Worm (Caenorhabditis elegans) whole organism, L1 larva: Measurements from ENCODE around the gene inpp-4B.

Experiments used
- C04F5.9 ChIP-seq: sonication (generic microtip); optimal IDR thresholded peaks from 2 replicates; lab custom pipeline; 2016; ENCODE audit warnings: missing genetic modification characterization, missing compliant biosample characterization
- C16A3.4 ChIP-seq: fragments of 150-350 bp; optimal IDR thresholded peaks from 2 replicates; lab custom pipeline; 2014; ENCODE audit warnings: missing biosample characterization, missing genetic modification characterization
- F16B12.6 ChIP-seq: fragments of 150-350 bp; optimal IDR thresholded peaks from 2 replicates; lab custom pipeline; 2014; ENCODE audit warnings: missing biosample characterization, missing genetic modification characterization
- aha-1 ChIP-seq: fragments of 150-350 bp; optimal IDR thresholded peaks from 2 replicates; lab custom pipeline; 2014; ENCODE audit warnings: missing biosample characterization, missing genetic modification characterization
- alr-1 ChIP-seq: fragments of 200-800 bp; sonication (Bioruptor generic); optimal IDR thresholded peaks from 2 replicates; lab custom pipeline; 2018; ENCODE audit warnings: borderline replicate concordance, mild to moderate bottlenecking, missing genetic modification characterization, missing compliant biosample characterization
- aly-2 ChIP-seq: fragments of 150-350 bp; optimal IDR thresholded peaks from 2 replicates; lab custom pipeline; 2014; ENCODE audit warnings: missing biosample characterization, missing genetic modification characterization
- ama-1 ChIP-seq: fragments of 150-350 bp; optimal IDR thresholded peaks from 2 replicates; lab custom pipeline; 2014
- blmp-1 ChIP-seq: fragments of 150-350 bp; optimal IDR thresholded peaks from 2 replicates; lab custom pipeline; 2014; ENCODE audit warnings: missing biosample characterization, missing genetic modification characterization
- ces-1 ChIP-seq: fragments of 150-350 bp; optimal IDR thresholded peaks from 2 replicates; lab custom pipeline; 2014; ENCODE audit warnings: missing biosample characterization, missing genetic modification reagents, missing genetic modification characterization
- efl-3 ChIP-seq: fragments of 200-800 bp; sonication (Bioruptor generic); optimal IDR thresholded peaks from 2 replicates; lab custom pipeline; 2018; ENCODE audit warnings: mild to moderate bottlenecking, missing genetic modification characterization, missing compliant biosample characterization
- egl-13 ChIP-seq: sonication (generic microtip); optimal IDR thresholded peaks from 2 replicates; lab custom pipeline; 2016; ENCODE audit warnings: missing genotype, missing genetic modification reagents, missing genetic modification characterization, missing compliant biosample characterization
- egl-27 ChIP-seq, 2 experiments: fragments of 150-350 bp in 1 of 2; sonication (generic microtip); optimal IDR thresholded peaks; 3 replicates each; lab custom pipeline; 2017 to 2018; ENCODE audit warnings: missing biosample characterization in 2 of 2, missing genetic modification characterization in 2 of 2, missing genetic modification reagents in 2 of 2
- elt-2 ChIP-seq: sonication (generic microtip); optimal IDR thresholded peaks from 2 replicates; lab custom pipeline; 2016; ENCODE audit warnings: missing genetic modification characterization, mild to moderate bottlenecking, inconsistent platforms, missing compliant biosample characterization, missing genetic modification reagents
- elt-3 ChIP-seq, 6 experiments: fragments of 150-350 bp in 1 of 6; sonication (generic microtip); optimal IDR thresholded peaks; 2 replicates each; lab custom pipeline; 2017 to 2018; ENCODE audit warnings: missing biosample characterization in 6 of 6, missing genetic modification characterization in 6 of 6, inconsistent platforms in 1 of 6
- fkh-4 ChIP-seq: sonication (generic microtip); optimal IDR thresholded peaks from 2 replicates; lab custom pipeline; 2016; ENCODE audit warnings: missing compliant biosample characterization, missing genetic modification characterization, borderline replicate concordance
- fos-1 ChIP-seq: fragments of 150-350 bp; optimal IDR thresholded peaks from 2 replicates; lab custom pipeline; 2014; ENCODE audit warnings: missing biosample characterization, missing genetic modification characterization
- hlh-4 ChIP-seq: sonication (generic microtip); optimal IDR thresholded peaks from 2 replicates; lab custom pipeline; 2016; ENCODE audit warnings: mild to moderate bottlenecking, missing genetic modification characterization, missing compliant biosample characterization
- hpl-2 ChIP-seq: fragments of 150-350 bp; optimal IDR thresholded peaks from 2 replicates; lab custom pipeline; 2014; ENCODE audit warnings: missing biosample characterization, missing genetic modification reagents, missing genetic modification characterization
- isw-1 ChIP-seq: fragments of 200-800 bp; sonication (Bioruptor generic); IDR thresholded peaks from 2 replicates; pipeline ENCODE4 v1.3.6; 2022; ENCODE audit warnings: missing genetic modification characterization, missing compliant biosample characterization
- lin-14 ChIP-seq: fragments of 200-800 bp; sonication (Bioruptor generic); optimal IDR thresholded peaks from 2 replicates; lab custom pipeline; 2018; ENCODE audit warnings: mild to moderate bottlenecking, missing genetic modification characterization, moderate library complexity, missing compliant biosample characterization
- lin-35 ChIP-seq, 2 experiments: fragments of 150-350 bp; optimal IDR thresholded peaks; 2 replicates each; lab custom pipeline; 2014; ENCODE audit warnings: missing biosample characterization in 2 of 2, missing genetic modification characterization in 2 of 2, missing genetic modification reagents in 2 of 2
- lsy-2 ChIP-seq, 2 experiments: fragments of 150-350 bp; optimal IDR thresholded peaks; 2 replicates each; lab custom pipeline; 2014; ENCODE audit warnings: missing biosample characterization in 2 of 2, missing genetic modification characterization in 2 of 2
- mab-9 ChIP-seq: fragments of 200-800 bp; sonication (Bioruptor generic); IDR thresholded peaks from 2 replicates; pipeline ENCODE4 v1.3.6; 2022; ENCODE audit warnings: missing genetic modification reagents, missing genetic modification characterization, missing compliant biosample characterization
- mdl-1 ChIP-seq, 2 experiments: fragments of 150-350 bp; optimal IDR thresholded peaks; 2 replicates each; lab custom pipeline; 2014 to 2017; ENCODE audit warnings: missing biosample characterization in 2 of 2, missing genetic modification characterization in 2 of 2, inconsistent platforms in 1 of 2
- mef-2 ChIP-seq: fragments of 150-350 bp; optimal IDR thresholded peaks from 2 replicates; lab custom pipeline; 2014; ENCODE audit warnings: missing biosample characterization, missing genetic modification characterization
- nhr-11 ChIP-seq: fragments of 150-350 bp; optimal IDR thresholded peaks from 2 replicates; lab custom pipeline; 2014; ENCODE audit warnings: missing biosample characterization, missing genetic modification characterization
- nhr-237 ChIP-seq: fragments of 150-350 bp; optimal IDR thresholded peaks from 2 replicates; lab custom pipeline; 2014; ENCODE audit warnings: missing biosample characterization, missing genetic modification characterization
- nhr-28 ChIP-seq: fragments of 150-350 bp; optimal IDR thresholded peaks from 2 replicates; lab custom pipeline; 2014; ENCODE audit warnings: missing biosample characterization, missing genetic modification characterization
- nhr-47 ChIP-seq: sonication (generic microtip); optimal IDR thresholded peaks from 2 replicates; lab custom pipeline; 2016; ENCODE audit warnings: mild to moderate bottlenecking, missing genetic modification characterization, moderate library complexity, missing compliant biosample characterization
- nhr-71 ChIP-seq: sonication (generic microtip); optimal IDR thresholded peaks from 2 replicates; lab custom pipeline; 2016; ENCODE audit warnings: mild to moderate bottlenecking, missing genetic modification characterization, moderate library complexity, missing compliant biosample characterization
- nhr-76 ChIP-seq: sonication (generic microtip); optimal IDR thresholded peaks from 2 replicates; lab custom pipeline; 2017; ENCODE audit warnings: missing biosample characterization, missing genetic modification characterization
- nhr-84 ChIP-seq: sonication (generic microtip); optimal IDR thresholded peaks from 2 replicates; lab custom pipeline; 2017; ENCODE audit warnings: missing biosample characterization, missing genetic modification characterization
- nhr-85 ChIP-seq: sonication (generic microtip); peaks from one replicate; lab custom pipeline; 2016; ENCODE audit warnings: missing genetic modification characterization, inconsistent platforms, missing compliant biosample characterization
- pqm-1 ChIP-seq: sonication (generic microtip); optimal IDR thresholded peaks from 3 replicates; lab custom pipeline; 2017; ENCODE audit warnings: missing biosample characterization, missing genetic modification characterization
- rnt-1 ChIP-seq: sonication (generic microtip); optimal IDR thresholded peaks from 2 replicates; lab custom pipeline; 2016; ENCODE audit warnings: mild to moderate bottlenecking, missing genetic modification characterization, moderate library complexity, missing compliant biosample characterization
- skn-1 ChIP-seq: fragments of 150-350 bp; optimal IDR thresholded peaks from 2 replicates; lab custom pipeline; 2014; ENCODE audit warnings: missing biosample characterization, missing genetic modification characterization
- sox-4 ChIP-seq: sonication (generic microtip); optimal IDR thresholded peaks from 2 replicates; lab custom pipeline; 2016; ENCODE audit warnings: missing genetic modification characterization, missing compliant biosample characterization
- tbx-2 ChIP-seq: sonication (generic microtip); optimal IDR thresholded peaks from 2 replicates; lab custom pipeline; 2016; ENCODE audit warnings: missing genetic modification characterization, missing compliant biosample characterization
- unc-98 ChIP-seq: fragments of 200-800 bp; sonication (Bioruptor generic); IDR thresholded peaks from 2 replicates; pipeline ENCODE4 v1.3.6; 2022; ENCODE audit warnings: missing genetic modification characterization, missing compliant biosample characterization
- zip-4 ChIP-seq: fragments of 200-800 bp; sonication (Bioruptor generic); optimal IDR thresholded peaks from 2 replicates; lab custom pipeline; 2018; ENCODE audit warnings: mild to moderate bottlenecking, missing genetic modification characterization, moderate library complexity, missing compliant biosample characterization
- ztf-11 ChIP-seq, 2 experiments: sonication (generic microtip); optimal IDR thresholded peaks; 2 replicates each; lab custom pipeline; 2016 to 2017; ENCODE audit warnings: missing genetic modification characterization in 2 of 2, missing biosample characterization in 1 of 2, missing compliant biosample characterization in 1 of 2

The inpp-4B gene

ce11 chrIII:10214540-10214979, 52.1 kb downstream of the inpp-4B start (continued):
- TF ChIP-seq C04F5.9 (tag; lab: Kevin White, UChicago) (peak; percentile 59), egl-27 (tag; optimal IDR thresholded peaks at IDR 0.05; lab: Kevin White, UChicago) (no peak), ztf-11 (tag; optimal IDR thresholded peaks at IDR 0.05; lab: Kevin White, UChicago) (peak in 1 of 2 experiments; percentile 22), lin-14 (peak; percentile 24), unc-98 (GFP tag; lab: Robert Waterston, UW) (no peak; the same call in 1 of the 2 replicates), nhr-28 (tag; lab: Kevin White, UChicago) (no peak), efl-3 (GFP tag; lab: Kevin White, UChicago) (no peak), fkh-4 (tag; lab: Kevin White, UChicago) (no peak), lsy-2 (tag; optimal IDR thresholded peaks at IDR 0.05; lab: Kevin White, UChicago) (peak; percentile 5 to 34), ces-1 (GFP tag; lab: Kevin White, UChicago) (no peak), egl-13 (tag; lab: Kevin White, UChicago) (no peak), fos-1 (tag; lab: Kevin White, UChicago) (no peak), skn-1 (tag; lab: Kevin White, UChicago) (no peak), aha-1 (tag; lab: Kevin White, UChicago) (no peak), nhr-84 (no peak), sox-4 (no peak), ama-1 (peak; percentile 86), hlh-4 (tag; lab: Kevin White, UChicago) (no peak), isw-1 (no peak), nhr-76 (tag; lab: Kevin White, UChicago) (no peak), elt-3 (tag; optimal IDR thresholded peaks at IDR 0.05; lab: Kevin White, UChicago) (no peak), aly-2 (tag; lab: Kevin White, UChicago) (peak; percentile 99), nhr-71 (peak; percentile 75), mab-9 (no peak), blmp-1 (no peak), hpl-2 (GFP tag; lab: Kevin White, UChicago) (peak; percentile 46), nhr-11 (tag; lab: Kevin White, UChicago) (no peak), tbx-2 (tag; lab: Kevin White, UChicago) (peak; percentile 49), pqm-1 (no peak), nhr-85 (tag; lab: Kevin White, UChicago) (peak; percentile 4), elt-2 (tag; lab: Kevin White, UChicago) (peak; percentile 60), rnt-1 (tag; lab: Kevin White, UChicago) (peak; percentile 48), C16A3.4 (tag; lab: Kevin White, UChicago) (no peak), F16B12.6 (tag; lab: Kevin White, UChicago) (no peak), nhr-237 (tag; lab: Kevin White, UChicago) (no peak)

DNA sequence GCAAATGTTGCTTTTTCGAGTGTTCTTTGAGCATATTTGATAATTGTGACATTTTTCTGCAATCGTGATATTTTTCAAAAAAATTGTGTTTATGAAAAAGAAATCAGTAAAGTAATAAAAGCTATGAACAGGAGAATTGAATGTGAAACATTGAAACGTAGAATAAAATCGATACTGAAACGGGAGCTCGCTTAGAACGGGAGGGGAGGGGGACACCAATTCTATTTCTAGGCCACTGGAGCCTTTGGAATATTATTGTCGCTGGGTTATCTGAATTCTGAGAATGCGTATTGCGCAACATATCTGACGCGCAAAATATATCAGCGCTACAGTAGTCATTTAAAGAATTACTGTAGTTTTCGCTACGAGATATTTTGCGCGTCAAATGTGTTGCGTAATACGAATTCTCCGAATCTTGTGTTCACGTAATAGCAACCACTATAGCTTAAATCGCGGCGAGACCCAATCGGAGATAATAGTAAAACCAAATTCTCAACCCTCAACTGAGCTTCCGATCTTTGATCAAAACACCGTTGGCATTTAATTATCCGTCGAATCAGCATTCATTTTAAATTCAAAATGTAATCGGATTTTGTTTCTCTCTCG, 54.7 kb downstream of the inpp-4B start, which contains the start of the genes blos-1 and best-18:
blos-1 (minus strand) TSS at position 58 of the 606 bp plus-strand sequence.
best-18 (plus strand) TSS at position 508 of the 606 bp plus-strand sequence.
- no peak for TF ChIP-seq alr-1 (tag; lab: Kevin White, UChicago)
- TF ChIP-seq nhr-47 (tag; lab: Kevin White, UChicago), result no peak
- TF ChIP-seq lin-35 (GFP tag; optimal IDR thresholded peaks at IDR 0.05; lab: Kevin White, UChicago), result no peak
- no peak for TF ChIP-seq nhr-11 (tag; lab: Kevin White, UChicago)
- TF ChIP-seq mdl-1 (tag; optimal IDR thresholded peaks at IDR 0.05; lab: Kevin White, UChicago), result no peak
- no peak for TF ChIP-seq zip-4 (GFP tag; lab: Kevin White, UChicago)
- no peak for TF ChIP-seq mef-2 (tag; lab: Kevin White, UChicago)
